Fruit fly (Drosophila melanogaster): ENCODE data around the gene CG32445.

DNA sequence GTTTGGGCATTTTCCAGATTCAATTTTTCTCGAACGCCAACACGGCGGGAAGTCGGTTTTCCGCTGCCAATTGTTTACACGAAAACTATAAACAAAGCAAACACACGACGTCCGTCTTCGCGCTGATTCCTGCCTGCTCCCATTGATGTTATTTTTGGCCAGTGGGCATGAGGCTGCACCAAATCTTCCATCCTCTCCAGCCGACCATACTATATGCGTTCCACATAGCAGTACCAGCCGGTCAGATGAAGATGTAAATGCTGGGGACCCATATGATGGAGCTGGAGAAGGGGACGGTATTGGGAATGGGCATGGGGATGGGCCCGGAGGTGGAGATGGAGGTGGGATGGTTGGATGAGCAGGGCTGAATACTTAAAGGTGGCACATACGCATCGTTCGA, 28.4 kb downstream of the CG32445 start:
- TF ChIP-seq Hand (GFP tag; optimal IDR thresholded peaks at IDR 0.05): no peak
- no peak for TF ChIP-seq tna (GFP tag; IDR thresholded peaks at IDR 0.05; ENCODE audit: partially characterized antibody)
- no peak for TF ChIP-seq ab (GFP tag; optimal IDR thresholded peaks at IDR 0.05)
- no peak for TF ChIP-seq CG10565 (GFP tag; optimal IDR thresholded peaks at IDR 0.05)
- TF ChIP-seq insv (GFP tag; optimal IDR thresholded peaks at IDR 0.05): no peak
- no peak for TF ChIP-seq ham (GFP tag; IDR thresholded peaks at IDR 0.05)
- no peak for TF ChIP-seq Hmx (GFP tag; optimal IDR thresholded peaks at IDR 0.05)
- TF ChIP-seq pita (GFP tag; optimal IDR thresholded peaks at IDR 0.05): no peak
- TF ChIP-seq CG11696 (GFP tag; IDR thresholded peaks at IDR 0.05): no peak
